Fruit fly (Drosophila melanogaster): Measurements from ENCODE around the gene CG32152.

The CG32152 gene

DNA sequence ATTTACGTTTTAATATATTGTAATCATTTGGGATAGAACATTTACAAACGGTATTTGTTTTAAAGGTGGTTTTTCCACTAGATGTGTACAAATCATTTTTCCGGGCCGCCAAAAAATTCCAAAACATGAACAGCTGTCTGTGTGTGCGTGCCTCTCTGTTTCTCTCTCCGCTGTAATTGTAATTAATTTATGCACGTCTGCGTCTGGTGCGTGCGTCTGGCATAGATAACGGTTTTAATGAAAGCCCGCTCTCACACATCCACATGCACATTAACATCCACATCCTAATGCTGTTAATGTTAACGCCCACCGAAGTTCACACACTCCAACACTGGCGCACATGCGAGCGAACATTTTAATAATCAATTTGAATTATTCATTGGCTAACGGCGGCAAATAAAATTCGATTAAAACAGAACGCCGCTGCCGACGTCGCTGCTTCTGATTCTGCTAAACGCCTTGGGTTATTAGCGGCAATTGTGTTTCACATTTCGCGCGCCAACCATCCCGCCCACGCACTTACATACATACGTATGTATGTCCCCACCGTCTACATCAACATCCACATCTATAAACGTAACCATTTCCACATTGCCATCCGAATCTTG, 2.2 kb upstream of the CG32152 start:
- no peak for TF ChIP-seq pan (optimal IDR thresholded peaks at IDR 0.05)
- TF ChIP-seq usp (GFP tag; optimal IDR thresholded peaks at IDR 0.05), result no peak
- TF ChIP-seq EcR (GFP tag; optimal IDR thresholded peaks at IDR 0.05), result no peak
- no peak for TF ChIP-seq CG8478 (optimal IDR thresholded peaks at IDR 0.05)
- no peak for TF ChIP-seq Dll (optimal IDR thresholded peaks at IDR 0.05)
- TF ChIP-seq psq (optimal IDR thresholded peaks at IDR 0.05), result no peak

DNA sequence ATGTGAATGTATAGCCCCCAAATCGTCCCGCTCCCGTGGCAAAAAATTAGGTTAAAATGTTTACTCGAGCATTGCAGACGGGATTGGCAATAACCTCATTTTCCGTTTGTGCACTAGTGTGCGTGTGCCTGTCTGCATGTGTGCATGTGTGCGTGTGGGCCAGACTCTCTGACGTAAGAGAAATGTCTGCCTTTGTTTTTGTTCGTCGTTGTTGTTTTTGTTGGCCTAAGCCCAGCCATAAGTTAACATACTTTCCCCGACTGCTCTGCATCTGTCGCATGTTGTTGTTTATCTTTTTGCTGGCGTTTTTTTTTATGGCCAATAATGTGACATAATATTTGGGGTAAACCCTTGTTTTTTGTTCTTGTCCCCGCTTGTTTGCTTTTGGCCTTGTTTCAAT, 1.4 kb upstream of the CG32152 start:
- TF ChIP-seq psq (optimal IDR thresholded peaks at IDR 0.05) (no peak), CG8478 (optimal IDR thresholded peaks at IDR 0.05) (no peak), usp (GFP tag; optimal IDR thresholded peaks at IDR 0.05) (no peak), pan (optimal IDR thresholded peaks at IDR 0.05) (no peak)

DNA sequence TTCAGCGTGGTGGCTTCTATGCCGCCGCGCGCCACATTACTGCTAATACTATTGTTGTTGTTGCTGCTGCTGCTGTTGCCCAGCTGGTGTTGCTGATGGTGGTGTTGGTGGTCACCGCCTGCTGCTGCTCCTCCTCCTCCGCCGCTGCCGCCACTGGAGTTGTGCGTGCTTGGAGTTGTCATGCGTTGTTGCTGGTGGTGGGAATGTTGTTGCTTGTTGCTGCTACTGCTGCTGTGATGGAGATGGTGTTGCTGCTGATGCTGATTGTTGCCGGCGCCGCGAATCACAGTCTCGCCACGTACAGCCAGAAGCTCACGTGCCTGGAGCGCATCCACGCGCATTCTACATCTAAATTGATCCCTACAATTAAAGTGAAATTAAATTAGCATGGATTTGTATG, 2.3 kb downstream of the CG32152 start:
- no peak for TF ChIP-seq CG8478 (optimal IDR thresholded peaks at IDR 0.05)
- no peak for TF ChIP-seq pan (optimal IDR thresholded peaks at IDR 0.05)
- no peak for TF ChIP-seq Dll (optimal IDR thresholded peaks at IDR 0.05)
- TF ChIP-seq usp (GFP tag; optimal IDR thresholded peaks at IDR 0.05), result no peak
- no peak for TF ChIP-seq psq (optimal IDR thresholded peaks at IDR 0.05)
- no peak for TF ChIP-seq EcR (GFP tag; optimal IDR thresholded peaks at IDR 0.05)

DNA sequence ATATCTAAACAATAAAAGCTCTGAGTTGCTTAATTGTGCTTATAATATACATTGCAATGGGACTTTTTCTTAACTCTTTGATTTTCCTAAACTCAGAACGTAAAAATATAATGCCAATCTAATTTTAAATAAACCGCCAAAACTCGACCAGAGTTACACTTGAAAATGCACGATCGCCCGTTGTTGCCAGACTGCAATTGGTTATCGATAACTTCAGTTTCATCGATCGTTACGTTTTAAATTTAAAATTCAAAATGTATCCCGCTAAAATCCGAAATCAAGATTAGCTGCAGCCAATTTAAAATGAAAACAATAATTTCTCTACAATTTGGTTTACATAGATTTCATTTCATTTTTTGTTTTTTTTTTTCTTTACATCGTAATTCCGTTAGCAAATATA, 4.7 kb downstream of the CG32152 start:
- TF ChIP-seq Dll (optimal IDR thresholded peaks at IDR 0.05) (no peak), pan (optimal IDR thresholded peaks at IDR 0.05) (no peak), EcR (GFP tag; optimal IDR thresholded peaks at IDR 0.05) (no peak), CG8478 (optimal IDR thresholded peaks at IDR 0.05) (no peak), usp (GFP tag; optimal IDR thresholded peaks at IDR 0.05) (no peak), psq (optimal IDR thresholded peaks at IDR 0.05) (no peak)

DNA sequence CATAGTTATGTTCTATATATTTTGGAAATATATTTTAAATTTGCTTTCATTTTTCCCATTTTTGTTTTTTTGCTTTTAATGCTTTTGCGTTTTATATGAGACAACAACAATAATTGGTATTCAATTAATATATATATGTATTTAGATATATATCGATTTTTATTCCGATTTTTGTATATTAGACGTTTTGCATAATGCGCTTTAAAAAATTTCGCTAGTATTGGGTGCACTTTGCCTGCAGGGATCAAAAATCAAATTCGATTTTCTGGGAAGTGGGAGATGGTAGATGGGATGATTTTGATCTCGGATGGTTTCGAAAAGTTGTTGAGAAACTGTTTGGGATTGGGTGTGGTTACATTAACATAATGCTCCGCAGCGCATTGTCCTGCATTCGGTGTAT, 6.1 kb downstream of the CG32152 start, which contains the start of gene CG5157:
TSS of gene CG5157 (minus strand) at position 101 of the 400 bp plus-strand sequence.
- TF ChIP-seq pan (optimal IDR thresholded peaks at IDR 0.05) (no peak), CG8478 (optimal IDR thresholded peaks at IDR 0.05) (no peak), Dll (optimal IDR thresholded peaks at IDR 0.05) (no peak), EcR (GFP tag; optimal IDR thresholded peaks at IDR 0.05) (no peak), psq (optimal IDR thresholded peaks at IDR 0.05) (no peak), usp (GFP tag; optimal IDR thresholded peaks at IDR 0.05) (no peak)

DNA sequence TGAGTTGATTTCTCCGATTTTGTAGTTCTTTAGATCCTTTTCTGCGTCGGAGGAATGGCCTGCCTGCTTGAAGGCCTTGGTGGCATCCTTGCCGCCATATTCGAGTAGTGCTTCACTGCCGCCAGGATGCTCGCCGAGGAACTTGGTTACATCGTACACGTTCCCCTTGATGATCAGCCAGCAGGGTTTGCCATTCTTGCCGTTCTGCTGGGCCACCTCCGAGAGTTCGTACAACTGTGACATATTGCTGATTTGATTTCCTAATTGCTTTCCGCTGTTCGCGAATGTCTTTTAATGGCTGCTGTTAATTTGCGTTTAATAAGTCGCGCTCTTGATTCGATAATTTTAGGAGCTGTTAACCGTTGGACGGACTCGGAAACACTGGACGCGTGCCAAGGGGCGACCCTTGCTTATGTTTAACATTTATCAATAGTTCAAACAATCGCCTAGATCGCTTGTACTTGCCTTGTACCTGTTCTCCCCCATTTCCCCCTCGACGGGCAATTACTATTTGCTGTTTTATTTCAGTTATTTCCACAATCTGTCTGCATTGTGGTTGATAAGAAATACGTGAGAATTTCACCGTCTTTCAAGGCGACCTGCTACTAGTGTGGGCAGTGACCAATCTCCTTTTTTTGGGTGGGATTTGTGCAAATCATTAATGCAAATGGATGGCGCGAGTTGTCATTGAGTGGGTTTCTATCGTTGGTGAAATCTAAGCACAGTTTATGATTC, 6.8 kb downstream of the CG32152 start:
- TF ChIP-seq EcR (GFP tag; optimal IDR thresholded peaks at IDR 0.05), result no peak
- no peak for TF ChIP-seq pan (optimal IDR thresholded peaks at IDR 0.05)
- no peak for TF ChIP-seq usp (GFP tag; optimal IDR thresholded peaks at IDR 0.05)
- TF ChIP-seq psq (optimal IDR thresholded peaks at IDR 0.05), result no peak

DNA sequence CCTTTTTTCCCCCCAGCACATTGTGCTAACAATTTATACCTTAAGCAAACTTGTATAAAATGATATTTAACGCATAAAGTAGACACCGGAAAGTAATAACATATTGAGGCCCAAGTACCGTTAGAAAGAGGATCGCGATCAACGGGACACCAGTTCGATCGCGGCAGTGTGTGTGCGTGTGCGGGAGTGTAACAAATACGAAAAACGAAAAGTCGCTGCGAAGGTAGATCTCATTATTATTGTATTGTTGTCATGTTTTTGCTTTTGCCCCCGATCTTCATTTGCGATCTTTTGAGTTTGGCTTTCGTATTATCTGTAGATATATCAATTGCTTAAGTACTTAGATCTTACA, 11.8 kb downstream of the CG32152 start:
- no peak for TF ChIP-seq psq (optimal IDR thresholded peaks at IDR 0.05)
- no peak for TF ChIP-seq Dll (optimal IDR thresholded peaks at IDR 0.05)
- no peak for TF ChIP-seq pan (optimal IDR thresholded peaks at IDR 0.05)
- no peak for TF ChIP-seq CG8478 (optimal IDR thresholded peaks at IDR 0.05)
- TF ChIP-seq usp (GFP tag; optimal IDR thresholded peaks at IDR 0.05), result no peak
- no peak for TF ChIP-seq EcR (GFP tag; optimal IDR thresholded peaks at IDR 0.05)

DNA sequence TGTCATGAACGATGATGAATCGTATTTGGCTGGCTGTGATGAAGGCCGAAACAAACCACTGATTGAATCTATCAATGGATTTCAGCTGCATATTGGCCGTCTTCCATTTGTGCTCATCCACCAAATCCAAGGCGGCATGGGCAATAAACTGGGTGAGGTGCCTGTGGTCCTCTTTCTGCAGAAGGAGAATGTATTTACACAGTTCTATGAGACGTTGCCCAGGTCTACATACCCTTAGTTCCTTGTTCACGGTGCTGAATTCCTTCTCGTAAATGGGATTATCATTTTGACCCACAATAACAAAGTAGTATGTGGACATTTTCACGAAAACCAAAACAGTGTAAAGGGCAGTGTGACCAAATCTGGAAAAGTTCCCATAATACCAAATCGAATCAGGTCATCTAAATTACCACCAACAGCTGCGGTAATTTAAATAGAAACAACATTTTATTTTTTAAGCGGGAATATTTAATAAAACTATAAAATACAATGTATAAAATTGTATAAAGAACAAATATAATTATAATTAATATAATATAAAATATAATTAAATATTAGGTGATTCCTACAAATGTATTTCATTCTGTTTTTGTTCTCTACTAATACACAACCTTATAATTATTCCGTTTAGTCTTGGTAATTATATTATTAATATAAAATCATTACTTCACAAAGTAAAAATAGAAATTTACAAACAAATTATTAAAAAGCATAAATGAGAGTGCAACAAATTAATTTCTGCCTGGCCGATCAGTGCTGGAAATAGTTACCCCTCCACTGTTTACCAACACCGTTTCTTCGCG, 12.4 kb downstream of the CG32152 start, which contains the start of the genes Trs20 and elg1:
TSS of gene Trs20 (minus strand) at position 369 of the 803 bp plus-strand sequence.
TSS of gene elg1 (plus strand) at position 765 of the 803 bp plus-strand sequence.
- no peak for TF ChIP-seq CG8478 (optimal IDR thresholded peaks at IDR 0.05)
- no peak for TF ChIP-seq usp (GFP tag; optimal IDR thresholded peaks at IDR 0.05)
- no peak for TF ChIP-seq pan (optimal IDR thresholded peaks at IDR 0.05)
- no peak for TF ChIP-seq EcR (GFP tag; optimal IDR thresholded peaks at IDR 0.05)
- TF ChIP-seq Dll (optimal IDR thresholded peaks at IDR 0.05), result no peak
- TF ChIP-seq psq (optimal IDR thresholded peaks at IDR 0.05), result no peak

DNA sequence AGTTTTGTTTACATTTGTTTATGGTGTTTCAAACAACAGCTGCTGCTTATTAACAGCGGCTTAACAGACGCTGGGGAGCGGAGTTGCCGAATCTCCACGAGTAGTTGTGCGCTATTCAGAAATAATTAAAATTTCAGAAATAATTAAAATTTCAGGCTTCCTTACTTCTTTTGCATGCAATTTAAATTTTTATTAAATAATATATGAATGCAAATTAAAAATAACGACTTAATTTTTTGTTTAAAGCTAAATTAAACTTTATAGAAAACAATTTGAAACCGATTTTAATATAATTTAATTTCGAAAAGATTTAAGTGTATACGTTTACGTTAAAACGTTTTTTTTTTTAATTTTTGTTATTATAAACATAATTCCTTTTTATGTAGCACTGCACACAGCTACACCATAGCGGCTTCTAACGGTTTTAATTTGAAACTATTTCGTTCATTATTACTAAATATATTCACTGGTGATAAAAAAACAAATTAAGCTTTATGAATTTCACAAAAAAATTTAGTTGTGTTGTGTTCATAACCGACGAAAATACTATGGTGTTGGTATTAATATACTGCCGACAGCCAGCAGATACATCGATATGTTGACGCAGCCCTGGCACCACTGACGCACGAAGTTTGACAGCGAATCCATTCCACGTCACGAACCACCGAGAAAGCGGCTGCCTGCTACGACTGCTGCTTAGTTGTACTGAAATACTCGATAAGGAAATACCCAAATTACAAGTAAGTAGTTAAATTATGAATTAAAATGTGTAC, 14.7 kb downstream of the CG32152 start, which contains the start of gene SsRbeta:
TSS of gene SsRbeta (plus strand) at position 645 of the 773 bp plus-strand sequence.
- TF ChIP-seq usp (GFP tag; optimal IDR thresholded peaks at IDR 0.05), result no peak
- no peak for TF ChIP-seq EcR (GFP tag; optimal IDR thresholded peaks at IDR 0.05)
- no peak for TF ChIP-seq CG8478 (optimal IDR thresholded peaks at IDR 0.05)

DNA sequence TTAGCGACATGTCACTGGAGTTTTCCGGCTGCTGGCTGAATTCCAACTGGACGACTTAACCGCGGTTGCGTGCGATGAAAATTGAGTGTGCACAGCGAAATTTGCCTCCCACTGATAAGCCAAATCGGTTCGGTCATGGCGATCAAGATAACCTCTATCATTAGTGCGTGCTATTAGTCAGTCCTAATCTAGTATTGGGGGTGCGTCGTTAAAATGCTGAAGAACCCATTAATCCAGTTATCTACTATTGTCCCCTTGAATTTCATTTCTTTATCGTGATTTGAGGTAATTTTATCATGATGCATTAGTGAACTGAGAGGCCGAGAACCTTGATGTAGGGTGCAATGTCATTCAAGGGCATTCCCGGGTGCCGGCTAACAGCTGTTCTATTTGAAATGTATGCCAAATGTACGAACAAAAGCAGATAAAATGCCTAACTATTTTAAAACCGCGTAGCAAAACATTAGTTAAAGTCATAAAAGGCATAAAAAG, 15.3 kb downstream of the CG32152 start, which contains the start of gene Pgm1:
TSS of gene Pgm1 (minus strand) at position 51 of the 492 bp plus-strand sequence.
- TF ChIP-seq pan (optimal IDR thresholded peaks at IDR 0.05), result no peak
- TF ChIP-seq CG8478 (optimal IDR thresholded peaks at IDR 0.05), result no peak
- no peak for TF ChIP-seq usp (GFP tag; optimal IDR thresholded peaks at IDR 0.05)
- TF ChIP-seq EcR (GFP tag; optimal IDR thresholded peaks at IDR 0.05), result no peak
- no peak for TF ChIP-seq psq (optimal IDR thresholded peaks at IDR 0.05)
- no peak for TF ChIP-seq Dll (optimal IDR thresholded peaks at IDR 0.05)

DNA sequence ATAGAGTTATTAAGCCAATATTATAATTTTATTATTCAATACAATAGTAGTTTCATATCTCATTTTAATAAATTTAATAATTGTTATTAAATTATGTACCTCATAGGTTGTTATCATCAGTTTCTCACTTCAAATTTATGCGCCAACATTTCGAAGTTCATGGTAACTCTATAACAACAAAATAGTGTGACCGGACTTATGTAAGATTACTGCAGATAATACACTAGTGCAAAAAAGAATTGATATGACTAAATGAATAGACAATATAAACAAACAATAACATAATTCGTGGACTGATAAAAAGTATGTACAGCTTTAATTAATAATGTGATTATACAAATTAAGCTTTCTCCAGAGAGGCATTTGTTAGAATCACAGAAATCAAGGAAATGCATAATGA, 22.0 kb downstream of the CG32152 start, which contains the start of gene Strump:
TSS of gene Strump (plus strand) at position 212 of the 400 bp plus-strand sequence.
- no peak for TF ChIP-seq usp (GFP tag; optimal IDR thresholded peaks at IDR 0.05)
- TF ChIP-seq psq (optimal IDR thresholded peaks at IDR 0.05), result no peak
- no peak for TF ChIP-seq EcR (GFP tag; optimal IDR thresholded peaks at IDR 0.05)
